Worm (Caenorhabditis elegans): ENCODE results near the gene F09F9.2.

Gene F09F9.2

DNA sequence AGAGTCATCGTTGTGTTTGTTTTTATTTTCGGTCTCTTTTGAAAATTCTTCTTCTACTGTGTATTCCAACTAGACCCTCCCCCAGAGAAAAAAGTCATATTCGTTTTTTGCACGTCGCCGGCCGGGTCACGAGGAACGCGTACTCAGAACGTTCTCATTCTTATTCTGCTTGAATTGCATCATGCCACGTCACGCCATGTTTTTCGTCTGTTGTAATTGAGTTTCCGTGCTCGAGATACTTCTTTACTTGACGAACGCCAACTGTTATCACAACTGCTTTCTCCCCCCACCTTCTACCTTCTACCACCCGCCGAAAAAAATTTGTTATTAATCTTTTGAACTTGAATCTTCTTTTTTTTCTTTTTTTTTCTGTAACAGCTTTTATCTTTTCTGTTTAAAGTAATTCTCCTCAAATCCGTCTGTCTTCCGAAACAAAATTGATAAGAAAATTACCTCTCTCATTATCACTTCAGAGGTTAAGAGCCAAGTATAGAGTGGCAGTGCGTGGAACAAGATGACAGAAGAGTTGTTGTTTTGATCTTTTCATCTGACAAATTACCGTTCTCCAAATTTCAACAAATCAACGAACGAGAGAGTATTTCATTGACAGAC is 31.5 kb upstream of the F09F9.2 start:
- TF ChIP-seq unc-62 (GFP tag; optimal IDR thresholded peaks at IDR 0.05), result no peak

DNA sequence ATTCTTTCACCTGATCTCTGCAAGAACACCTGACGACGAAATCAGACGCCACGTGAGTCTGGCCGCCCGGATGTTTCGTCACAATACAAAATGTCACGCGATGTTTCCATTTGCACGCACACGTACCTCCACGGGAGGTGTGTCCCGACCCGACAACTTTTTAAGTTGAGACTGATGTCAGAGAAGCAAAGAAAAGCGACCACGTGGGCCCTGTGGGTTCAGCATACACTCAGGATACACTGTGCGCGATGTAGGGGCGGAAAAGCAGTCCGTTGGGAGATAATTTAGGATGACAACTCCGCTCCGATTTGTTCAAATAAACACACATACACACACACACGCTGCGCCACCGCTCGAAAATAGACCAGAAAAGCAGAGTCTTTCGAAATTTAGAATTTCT is 31.0 kb upstream of the F09F9.2 start:
- TF ChIP-seq unc-62 (GFP tag; optimal IDR thresholded peaks at IDR 0.05), result no peak

DNA sequence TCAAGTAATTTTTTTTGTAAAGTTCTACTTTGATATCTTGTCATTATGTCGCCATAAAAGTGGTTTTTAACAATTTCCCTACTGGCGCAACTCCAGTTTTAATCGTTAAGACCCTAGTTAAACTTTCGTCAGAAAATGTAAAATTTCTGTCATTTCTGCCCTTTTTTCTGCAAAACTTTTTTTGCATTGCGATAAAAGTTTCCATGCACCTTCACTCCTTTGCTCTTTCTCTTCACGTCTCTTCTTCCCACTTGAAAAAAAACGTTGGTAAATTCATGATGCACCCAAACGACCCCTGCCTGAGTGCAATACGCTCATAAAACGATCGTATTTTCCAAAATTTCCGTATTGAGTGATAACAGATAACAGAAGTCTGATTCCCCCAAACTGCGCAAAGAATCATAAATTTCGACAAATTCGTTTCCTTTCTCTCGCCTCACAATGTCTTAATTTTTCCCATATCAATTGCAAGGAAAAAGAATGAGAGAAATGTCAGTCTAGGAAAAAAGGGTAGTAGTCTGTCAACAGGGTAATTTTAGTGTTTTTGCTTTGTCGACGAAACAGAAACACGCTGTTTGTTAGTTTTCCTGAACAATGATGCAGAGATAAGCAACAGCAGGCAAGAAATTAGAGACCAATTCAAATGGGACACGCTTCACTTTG is 29.6 kb upstream of the F09F9.2 start:
- TF ChIP-seq unc-62 (GFP tag; optimal IDR thresholded peaks at IDR 0.05), result no peak

ce11 chrX:4139593-4140565 is 28.6 kb upstream of the F09F9.2 start, which contains the start of gene ZK470.4:
ZK470.4 (minus strand) TSS chrX:4139767.
- TF ChIP-seq unc-62 (GFP tag; optimal IDR thresholded peaks at IDR 0.05), result no peak

DNA sequence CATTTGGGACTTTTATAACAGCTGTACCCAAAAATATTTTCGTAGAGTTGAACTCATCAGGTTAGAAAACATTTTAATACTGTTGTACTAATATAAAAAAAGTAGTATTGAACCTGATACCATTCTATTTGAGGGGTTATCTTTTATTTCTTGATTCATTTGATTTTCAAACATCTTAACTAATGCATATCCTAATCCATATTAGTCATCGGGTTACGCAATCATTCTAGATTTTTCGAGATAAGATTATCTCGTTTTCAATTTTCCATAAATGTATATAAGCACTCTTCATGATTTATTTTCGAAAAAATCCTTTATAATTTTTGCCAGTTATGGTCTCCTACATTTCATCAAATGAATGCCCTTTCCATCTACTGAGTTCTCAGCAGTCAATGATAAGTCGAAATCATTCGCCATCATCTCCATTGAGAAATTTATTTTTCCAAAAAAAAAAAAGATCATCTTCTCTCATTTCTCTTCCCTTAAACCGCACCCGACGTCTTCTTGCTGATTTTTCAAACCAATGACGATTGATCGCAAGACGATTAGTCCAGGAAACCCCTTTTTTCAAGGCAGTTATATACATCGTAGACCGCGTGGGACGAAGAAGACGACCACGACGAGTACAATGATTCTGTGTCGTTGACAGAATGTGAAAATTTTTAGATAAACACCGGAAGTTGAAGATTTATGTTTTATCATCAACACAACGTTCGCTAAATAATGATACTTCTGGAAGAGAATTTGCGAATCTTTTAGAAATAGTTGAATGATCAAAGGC is 27.4 kb upstream of the F09F9.2 start:
- no peak for TF ChIP-seq unc-62 (GFP tag; optimal IDR thresholded peaks at IDR 0.05)

- TF ChIP-seq unc-62 (GFP tag; optimal IDR thresholded peaks at IDR 0.05), result no peak
Measured at ce11 chrX:4137452-4138164, 26.4 kb upstream of the F09F9.2 start.

DNA sequence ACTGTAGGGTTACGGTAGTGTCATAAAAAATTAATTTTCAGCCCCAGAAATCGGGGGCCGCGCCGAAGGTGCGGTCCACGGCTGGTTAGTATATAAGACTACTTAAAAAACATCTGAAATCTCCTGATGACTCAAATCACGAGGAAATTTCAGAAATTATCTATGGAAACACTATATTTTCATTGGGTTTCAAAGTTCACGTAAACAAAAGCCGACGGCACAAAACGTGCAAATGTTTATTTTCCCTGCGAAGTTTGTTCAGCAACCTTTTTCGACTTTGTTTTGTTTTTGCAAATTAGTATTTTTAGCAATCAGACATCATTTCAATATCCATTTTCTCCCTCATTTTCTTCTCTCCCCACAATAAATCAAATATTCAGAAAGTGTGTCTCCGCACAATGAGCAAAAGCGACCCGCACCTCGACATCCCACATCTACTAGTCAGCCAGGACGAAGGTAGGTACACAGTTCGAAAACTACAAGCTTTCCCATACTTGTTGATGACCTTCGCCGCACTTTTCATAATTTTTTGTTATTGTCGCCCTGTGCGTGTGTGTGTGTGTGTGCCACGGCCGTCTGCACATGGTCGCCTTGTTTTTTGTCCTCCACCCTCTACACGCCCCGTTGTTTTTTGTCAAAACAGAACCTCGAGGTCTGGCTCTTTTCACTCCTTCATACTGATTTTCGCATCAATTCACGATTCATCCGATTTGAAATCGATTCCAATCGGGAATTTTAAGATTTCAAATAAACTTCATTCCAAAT is 25.5 kb upstream of the F09F9.2 start:
- no peak for TF ChIP-seq unc-62 (GFP tag; optimal IDR thresholded peaks at IDR 0.05)

DNA sequence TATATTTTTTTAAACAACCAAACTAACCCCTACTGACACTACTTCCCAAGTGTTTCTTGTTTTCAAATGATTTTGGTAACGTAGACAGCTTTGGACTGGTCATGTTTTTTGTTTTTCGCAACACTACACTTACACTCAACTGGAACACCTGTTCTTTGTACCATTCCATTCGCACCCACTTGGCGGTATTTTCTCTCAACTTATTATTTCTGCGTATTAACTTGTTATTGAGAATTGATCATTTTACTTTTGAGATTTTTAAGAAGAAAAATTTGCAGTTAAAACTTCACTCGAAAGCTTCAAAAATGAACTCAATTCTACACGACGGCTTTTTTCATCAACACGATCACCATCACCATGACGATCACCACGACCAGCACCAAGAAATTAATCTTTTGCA is 23.6 kb upstream of the F09F9.2 start, which contains the start of gene ZK470.2:
Gene ZK470.2 (plus strand): TSS at position 301 of the 400 bp plus-strand sequence.
- TF ChIP-seq unc-62 (GFP tag; optimal IDR thresholded peaks at IDR 0.05), result no peak

DNA sequence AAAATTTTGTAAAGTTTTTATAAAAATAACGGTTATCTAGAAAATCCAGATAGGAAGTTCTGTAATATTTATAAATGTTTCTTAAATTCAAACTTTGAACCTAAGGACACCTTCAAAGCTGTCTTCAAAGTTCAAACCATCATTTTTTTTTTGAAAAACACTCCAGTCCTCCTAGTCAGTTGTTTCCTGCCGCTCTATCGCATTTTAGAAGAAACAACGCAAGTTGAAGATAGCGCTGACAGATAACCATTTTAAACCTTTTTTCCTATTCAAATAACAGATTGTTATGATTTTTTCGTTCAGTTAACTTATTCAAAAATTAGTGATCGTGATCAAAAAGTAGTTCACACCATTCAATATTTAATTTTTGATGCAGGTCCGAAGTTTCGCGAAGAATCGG is 22.1 kb upstream of the F09F9.2 start:
- TF ChIP-seq unc-62 (GFP tag; optimal IDR thresholded peaks at IDR 0.05), result no peak

DNA sequence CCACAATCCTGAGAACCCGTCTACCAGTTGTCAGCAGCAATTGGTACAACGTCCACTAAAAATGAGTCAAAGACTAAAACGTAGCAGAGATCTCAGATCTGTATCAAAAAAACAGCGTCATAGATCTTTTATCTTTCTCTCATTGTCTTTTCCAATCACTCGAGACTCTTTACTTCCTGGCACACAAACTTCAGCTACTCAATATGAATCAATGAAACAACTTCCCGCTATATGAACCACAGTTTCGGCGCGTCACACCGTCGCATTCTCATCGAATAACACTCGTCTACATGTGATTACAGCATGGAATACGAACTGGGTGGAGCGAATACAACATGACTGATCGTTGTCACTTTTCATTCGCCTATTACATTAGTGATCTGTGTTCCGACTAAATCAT is 21.0 kb upstream of the F09F9.2 start:
- no peak for TF ChIP-seq unc-62 (GFP tag; optimal IDR thresholded peaks at IDR 0.05)

DNA sequence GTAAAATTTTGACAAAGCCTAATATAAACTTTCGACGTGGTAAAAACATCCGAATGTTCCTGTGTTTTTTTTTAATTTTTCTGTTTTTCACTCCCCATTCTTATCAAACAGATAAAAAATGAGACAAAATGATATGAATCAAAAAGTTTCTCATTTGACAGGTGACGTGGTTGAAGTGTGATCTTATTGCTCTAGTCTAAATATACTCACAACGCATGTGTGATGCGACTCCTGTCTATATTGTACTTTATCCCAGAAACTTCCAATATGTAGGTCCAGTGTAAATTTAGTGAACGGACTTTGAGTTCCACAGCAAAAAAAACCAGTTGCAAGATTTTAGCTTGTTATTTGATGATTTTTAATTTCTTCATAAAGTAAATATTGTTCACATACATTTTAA is 20.1 kb upstream of the F09F9.2 start:
- no peak for TF ChIP-seq unc-62 (GFP tag; optimal IDR thresholded peaks at IDR 0.05)

ce11 chrX:4128684-4129083 is 17.4 kb upstream of the F09F9.2 start:
- TF ChIP-seq unc-62 (GFP tag; optimal IDR thresholded peaks at IDR 0.05), result no peak

- TF ChIP-seq unc-62 (GFP tag; optimal IDR thresholded peaks at IDR 0.05), result no peak
Measured at ce11 chrX:4125165-4125803, 14.0 kb upstream of the F09F9.2 start.

DNA sequence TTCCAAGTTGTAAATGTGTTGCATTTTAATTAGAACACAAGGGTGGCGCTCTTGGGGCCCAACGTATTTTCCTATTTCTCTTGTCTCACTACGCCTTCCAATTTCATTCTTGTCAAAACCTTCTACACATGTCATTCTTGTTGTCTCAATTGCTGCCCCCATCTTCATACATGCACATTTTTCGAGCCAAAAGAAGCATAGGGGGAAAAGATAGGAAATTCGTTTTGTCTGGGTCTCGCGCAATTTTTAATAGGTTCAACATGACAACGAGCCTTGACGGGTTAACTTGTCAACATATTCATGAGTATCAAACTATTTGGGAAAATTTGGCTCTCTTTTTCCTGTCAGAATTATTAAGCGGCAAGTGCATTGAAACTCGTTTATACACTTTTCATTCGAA is 12.1 kb upstream of the F09F9.2 start:
- TF ChIP-seq unc-62 (GFP tag; optimal IDR thresholded peaks at IDR 0.05), result no peak
